Worm (Caenorhabditis elegans) whole organism, L2 larva: Measurements from ENCODE around the gene nfm-1.

Experiments
- R02D3.7 ChIP-seq: fragments of 150-350 bp; optimal IDR thresholded peaks from 2 replicates; lab custom pipeline; 2014; ENCODE audit warnings: missing biosample characterization, missing genetic modification characterization
- ama-1 ChIP-seq: fragments of 150-350 bp; optimal IDR thresholded peaks from 2 replicates; lab custom pipeline; 2018; ENCODE audit warnings: inconsistent platforms
- blmp-1 ChIP-seq: sonication (generic microtip); optimal IDR thresholded peaks from 2 replicates; lab custom pipeline; 2017; ENCODE audit warnings: missing genetic modification characterization, mild to moderate bottlenecking, missing compliant biosample characterization, antibody characterized with exemption, moderate library complexity; ENCODE audit not compliant: insufficient read depth
- ceh-82 ChIP-seq: fragments of 150-350 bp; optimal IDR thresholded peaks from 2 replicates; lab custom pipeline; 2014; ENCODE audit warnings: missing biosample characterization, missing genetic modification characterization
- egl-27 ChIP-seq: sonication (generic microtip); optimal IDR thresholded peaks from 3 replicates; lab custom pipeline; 2017; ENCODE audit warnings: missing biosample characterization, missing genetic modification reagents, missing genetic modification characterization
- lin-39 ChIP-seq: fragments of 150-350 bp; optimal IDR thresholded peaks from 2 replicates; lab custom pipeline; 2014; ENCODE audit warnings: missing biosample characterization, missing genetic modification reagents, missing genetic modification characterization
- nhr-11 ChIP-seq: fragments of 150-350 bp; optimal IDR thresholded peaks from 2 replicates; lab custom pipeline; 2014; ENCODE audit warnings: missing biosample characterization, missing genetic modification characterization
- nhr-12 ChIP-seq: fragments of 150-350 bp; optimal IDR thresholded peaks from 2 replicates; lab custom pipeline; 2014; ENCODE audit warnings: missing biosample characterization, missing genetic modification characterization
- nhr-77 ChIP-seq: fragments of 150-350 bp; optimal IDR thresholded peaks from 2 replicates; lab custom pipeline; 2014; ENCODE audit warnings: missing biosample characterization, missing genetic modification characterization
- snpc-4 ChIP-seq: fragments of 150-350 bp; optimal IDR thresholded peaks from 2 replicates; lab custom pipeline; 2014; ENCODE audit warnings: missing biosample characterization, missing genetic modification characterization
- unc-62 ChIP-seq: fragments of 150-350 bp; optimal IDR thresholded peaks from 2 replicates; lab custom pipeline; 2014; ENCODE audit warnings: missing biosample characterization, missing genetic modification reagents, missing genetic modification characterization
- zag-1 ChIP-seq: fragments of 150-350 bp; optimal IDR thresholded peaks from 2 replicates; lab custom pipeline; 2014; ENCODE audit warnings: missing biosample characterization, missing genetic modification characterization
- ztf-11 ChIP-seq: sonication (generic microtip); optimal IDR thresholded peaks from 2 replicates; lab custom pipeline; 2017; ENCODE audit warnings: missing biosample characterization, missing genetic modification characterization
- ztf-4 ChIP-seq: fragments of 150-350 bp; optimal IDR thresholded peaks from 2 replicates; lab custom pipeline; 2014; ENCODE audit warnings: missing biosample characterization, missing genetic modification characterization

DNA sequence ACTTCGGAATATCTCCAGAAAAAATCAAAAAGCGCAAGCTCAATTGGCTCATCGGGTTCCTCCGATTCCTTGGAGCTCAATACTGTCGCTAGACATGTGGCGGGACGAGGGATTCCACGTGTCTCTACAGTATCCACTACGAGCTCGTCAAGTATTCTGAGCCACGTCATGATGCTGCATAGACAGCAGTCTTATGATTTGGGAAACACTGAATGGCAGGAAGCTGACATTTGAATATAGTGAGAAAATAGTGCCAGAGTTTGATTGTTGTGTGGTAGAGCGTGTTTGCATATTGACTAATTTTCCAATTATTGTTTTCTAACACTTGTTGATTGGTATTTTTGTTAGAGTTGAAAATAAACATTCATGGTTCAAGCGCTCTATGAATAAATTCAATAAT is 4.1 kb downstream of the nfm-1 start:
- no peak for TF ChIP-seq lin-39 (tag; lab: Kevin White, UChicago)
- TF ChIP-seq ama-1 (lab: Kevin White, UChicago): no peak
- TF ChIP-seq nhr-77 (tag; lab: Kevin White, UChicago): no peak
- TF ChIP-seq blmp-1: no peak
- TF ChIP-seq R02D3.7: no peak
- no peak for TF ChIP-seq snpc-4
- no peak for TF ChIP-seq ztf-4 (tag; lab: Kevin White, UChicago)
- no peak for TF ChIP-seq ztf-11 (tag; lab: Kevin White, UChicago)
- TF ChIP-seq egl-27 (tag; lab: Kevin White, UChicago): no peak
- no peak for TF ChIP-seq ceh-82 (tag; lab: Kevin White, UChicago)
- no peak for TF ChIP-seq nhr-11
- TF ChIP-seq zag-1: no peak
- no peak for TF ChIP-seq nhr-12 (tag; lab: Kevin White, UChicago)
- no peak for TF ChIP-seq unc-62 (GFP tag; lab: Kevin White, UChicago)
